Worm (Caenorhabditis elegans): ENCODE measurements around the gene Y48E1C.2.

ce11 chrII:13412335-13412734 lies 12.0 kb upstream of the Y48E1C.2 start, which contains the start of gene Y48C3A.18:
- no peak for TF ChIP-seq grh-1 (GFP tag; IDR thresholded peaks at IDR 0.05)
- TF ChIP-seq irx-1 (tag; optimal IDR thresholded peaks at IDR 0.05), result no peak
- TF ChIP-seq egl-27 (tag; optimal IDR thresholded peaks at IDR 0.05), result no peak
- TF ChIP-seq tlp-1 (tag; optimal IDR thresholded peaks at IDR 0.05), result no peak
- no peak for TF ChIP-seq mef-2 (tag; optimal IDR thresholded peaks at IDR 0.05)
- no peak for TF ChIP-seq nhr-85 (tag)
- no peak for TF ChIP-seq hlh-17 (GFP tag; optimal IDR thresholded peaks at IDR 0.05; ENCODE audit: borderline replicate concordance)
- no peak for TF ChIP-seq zip-4 (GFP tag; optimal IDR thresholded peaks at IDR 0.05)
- TF ChIP-seq unc-130 (tag; optimal IDR thresholded peaks at IDR 0.05), result no peak
- no peak for TF ChIP-seq zag-1 (tag; optimal IDR thresholded peaks at IDR 0.05)

All from whole organism, L1 larva.